Fruit fly (Drosophila melanogaster): ENCODE results near the gene CG1090.
A peak's percentile ranks its signal among the peaks of the same experiment; 100 is the strongest.

Gene CG1090

dm6 chr3R:4311067-4311723 is 48.5 kb upstream of the CG1090 start, which contains the start of gene Suv3 (continued):
- TF ChIP-seq CG3847 (GFP tag; IDR thresholded peaks at IDR 0.05) (peak; percentile 42), Adf1 (GFP tag; IDR thresholded peaks at IDR 0.05) (no peak), CG14667 (GFP tag; IDR thresholded peaks at IDR 0.05) (no peak), CG42726 (GFP tag; IDR thresholded peaks at IDR 0.05; ENCODE audit: partially characterized antibody) (no peak), CG9817 (tag; optimal IDR thresholded peaks at IDR 0.05) (peak; percentile 36), crp (GFP tag; optimal IDR thresholded peaks at IDR 0.05) (peak; percentile 20 to 89), BEAF-32 (GFP tag; optimal IDR thresholded peaks at IDR 0.05) (peak; percentile 54), CG2678 (tag; optimal IDR thresholded peaks at IDR 0.05) (peak; percentile 70), CG15073 (GFP tag; optimal IDR thresholded peaks at IDR 0.05) (no peak), gem (tag; optimal IDR thresholded peaks at IDR 0.05) (peak; percentile 69), CG17829 (tag; optimal IDR thresholded peaks at IDR 0.05) (peak; percentile 38), MESR4 (GFP tag; optimal IDR thresholded peaks at IDR 0.05) (peak; percentile 61), wor (GFP tag; IDR thresholded peaks at IDR 0.05) (no peak), bowl (GFP tag; IDR thresholded peaks at IDR 0.05) (no peak), CG11504 (tag; optimal IDR thresholded peaks at IDR 0.05) (no peak), CG17802 (tag; optimal IDR thresholded peaks at IDR 0.05) (no peak), CG7963 (GFP tag; IDR thresholded peaks at IDR 0.05; ENCODE audit: partially characterized antibody) (no peak), Doc3 (GFP tag; IDR thresholded peaks at IDR 0.05; ENCODE audit: partially characterized antibody) (peak; percentile 25; the same call in 1 of the 3 replicates), CG8388 (GFP tag; optimal IDR thresholded peaks at IDR 0.05) (peak; percentile 48), CG12744 (GFP tag; optimal IDR thresholded peaks at IDR 0.05) (no peak), nerfin-2 (GFP tag; IDR thresholded peaks at IDR 0.05; ENCODE audit: partially characterized antibody) (no peak), da (GFP tag; optimal IDR thresholded peaks at IDR 0.05) (no peak), trh (GFP tag; optimal IDR thresholded peaks at IDR 0.05) (no peak), chm (GFP tag; IDR thresholded peaks at IDR 0.05) (no peak), chinmo (GFP tag; IDR thresholded peaks at IDR 0.05; ENCODE audit: partially characterized antibody) (0 out of 4 replicates have a peak, but pooled peaks have one; percentile 14), CG13894 (tag; optimal IDR thresholded peaks at IDR 0.05) (no peak), CkIIα-i1 (GFP tag; IDR thresholded peaks at IDR 0.05) (no peak), esg (GFP tag; conservative IDR thresholded peaks at IDR 0.05) (peak; percentile 30; the same call in 1 of the 2 replicates), lola (GFP tag; optimal IDR thresholded peaks at IDR 0.05) (peak in 1 of 3 experiments; percentile 55), CG8281 (tag; optimal IDR thresholded peaks at IDR 0.05) (no peak), pnt (GFP tag; optimal IDR thresholded peaks at IDR 0.05) (no peak), nau (GFP tag; optimal IDR thresholded peaks at IDR 0.05) (no peak), pho (GFP tag; optimal IDR thresholded peaks at IDR 0.05) (no peak), Sry-δ (GFP tag; optimal IDR thresholded peaks at IDR 0.05) (no peak), amos (GFP tag; IDR thresholded peaks at IDR 0.05; ENCODE audit: partially characterized antibody) (no peak), ac (GFP tag; optimal IDR thresholded peaks at IDR 0.05) (no peak), gsb (GFP tag; IDR thresholded peaks at IDR 0.05) (no peak), Sin3A (optimal IDR thresholded peaks at IDR 0.05) (peak; percentile 14), Awh (GFP tag; IDR thresholded peaks at IDR 0.05) (no peak), CG12659 (GFP tag; optimal IDR thresholded peaks at IDR 0.05) (peak; percentile 26), wdn (GFP tag; IDR thresholded peaks at IDR 0.05) (no peak), gcm2 (GFP tag; optimal IDR thresholded peaks at IDR 0.05) (no peak), Vsx1 (GFP tag; optimal IDR thresholded peaks at IDR 0.05) (no peak), hkb (optimal IDR thresholded peaks at IDR 0.05) (no peak), hkb (GFP tag; IDR thresholded peaks at IDR 0.05) (peak; percentile 38; the same call in 1 of the 2 replicates), CG9609 (GFP tag; optimal IDR thresholded peaks at IDR 0.05) (no peak), sens (GFP tag) (peak; percentile 12), h (optimal IDR thresholded peaks at IDR 0.05) (no peak), maf-S (GFP tag; optimal IDR thresholded peaks at IDR 0.05) (no peak), p53 (GFP tag; optimal IDR thresholded peaks at IDR 0.05) (no peak)

Data from whole organism, embryonic.